Fruit fly (Drosophila melanogaster): ENCODE data around the gene Ctps.

Ctps gene

dm6 chr3L:15088285-15088684 lies 9.4 kb upstream of the Ctps start (continued):
- TF ChIP-seq zen (tag; optimal IDR thresholded peaks at IDR 0.05) (no peak), Oaz (GFP tag; IDR thresholded peaks at IDR 0.05) (no peak), ranshi (GFP tag; IDR thresholded peaks at IDR 0.05) (no peak), CG12155 (GFP tag; optimal IDR thresholded peaks at IDR 0.05) (no peak)

- TF ChIP-seq CG7372 (GFP tag; IDR thresholded peaks at IDR 0.05) (no peak), row (GFP tag; IDR thresholded peaks at IDR 0.05) (peak; percentile 41; the same call in 2 of the 3 replicates), tap (tag; optimal IDR thresholded peaks at IDR 0.05) (peak; percentile 43), CG10431 (GFP tag; optimal IDR thresholded peaks at IDR 0.05) (no peak), Dll (GFP tag; IDR thresholded peaks at IDR 0.05; ENCODE audit: partially characterized antibody) (no peak), crol (GFP tag; IDR thresholded peaks at IDR 0.05) (no peak), cwo (GFP tag; optimal IDR thresholded peaks at IDR 0.05) (peak; percentile 62), chn (GFP tag; optimal IDR thresholded peaks at IDR 0.05) (no peak), CG31441 (GFP tag; IDR thresholded peaks at IDR 0.05) (peak; percentile 48), fd96Cb (tag; optimal IDR thresholded peaks at IDR 0.05) (no peak), gem (tag; optimal IDR thresholded peaks at IDR 0.05) (peak; percentile 62), sd (tag; optimal IDR thresholded peaks at IDR 0.05) (peak; percentile 14), pnt (GFP tag; optimal IDR thresholded peaks at IDR 0.05) (no peak), gsb (GFP tag; IDR thresholded peaks at IDR 0.05) (no peak), CG7556 (GFP tag; optimal IDR thresholded peaks at IDR 0.05) (peak; percentile 17), CG17829 (tag; optimal IDR thresholded peaks at IDR 0.05) (peak; percentile 33), CG1233 (GFP tag; optimal IDR thresholded peaks at IDR 0.05) (no peak), bsh (GFP tag; optimal IDR thresholded peaks at IDR 0.05) (peak in 1 of 2 experiments; percentile 44), Hsf (GFP tag; optimal IDR thresholded peaks at IDR 0.05) (no peak), CG15601 (tag; optimal IDR thresholded peaks at IDR 0.05) (peak; percentile 57), Sox100B (GFP tag; optimal IDR thresholded peaks at IDR 0.05) (peak; percentile 37), CG13296 (GFP tag; optimal IDR thresholded peaks at IDR 0.05) (peak; percentile 18), CG6791 (GFP tag; IDR thresholded peaks at IDR 0.05; ENCODE audit: partially characterized antibody) (no peak), CG9215 (GFP tag; IDR thresholded peaks at IDR 0.05) (no peak), CG14014 (GFP tag; IDR thresholded peaks at IDR 0.05) (no peak), CG18619 (GFP tag; optimal IDR thresholded peaks at IDR 0.05) (no peak), CG11504 (tag; optimal IDR thresholded peaks at IDR 0.05) (peak; percentile 98), Blimp-1 (GFP tag; optimal IDR thresholded peaks at IDR 0.05) (peak; percentile 82), CG8924 (tag; optimal IDR thresholded peaks at IDR 0.05) (peak; percentile 31), Eip74EF (GFP tag; optimal IDR thresholded peaks at IDR 0.05) (peak in 1 of 2 experiments; percentile 15), CG4424 (GFP tag; optimal IDR thresholded peaks at IDR 0.05) (no peak), Optix (GFP tag; IDR thresholded peaks at IDR 0.05) (no peak), CG7928 (GFP tag; optimal IDR thresholded peaks at IDR 0.05) (no peak), CG31388 (GFP tag; optimal IDR thresholded peaks at IDR 0.05) (no peak), CG10267 (tag; optimal IDR thresholded peaks at IDR 0.05) (peak; percentile 27), Hr51 (GFP tag; optimal IDR thresholded peaks at IDR 0.05) (peak in 1 of 2 experiments; percentile 65), gsb-n (tag; optimal IDR thresholded peaks at IDR 0.05) (peak; percentile 3), ranshi (GFP tag; IDR thresholded peaks at IDR 0.05) (no peak), Mrtf (GFP tag; IDR thresholded peaks at IDR 0.05) (no peak), CG3281 (GFP tag; optimal IDR thresholded peaks at IDR 0.05) (no peak), CG33213 (GFP tag; optimal IDR thresholded peaks at IDR 0.05) (no peak), HLH54F (GFP tag; optimal IDR thresholded peaks at IDR 0.05) (no peak), Dek (tag; optimal IDR thresholded peaks at IDR 0.05) (peak; percentile 36), oc (tag; optimal IDR thresholded peaks at IDR 0.05) (no peak)
Measured at dm6 chr3L:15089083-15089704, 8.5 kb upstream of the Ctps start.

All from whole organism, embryonic.